Worm (Caenorhabditis elegans) whole organism, mixed stage, embryonic: Measurements from ENCODE around the gene Y54G2A.10.

Source experiments
- drap-1 ChIP-seq: fragments of 200-800 bp; sonication (Bioruptor generic); optimal IDR thresholded peaks from 3 replicates; lab custom pipeline; 2018; ENCODE audit warnings: mild to moderate bottlenecking, missing genetic modification characterization, missing compliant biosample characterization
- elt-1 ChIP-seq: sonication (generic microtip); optimal IDR thresholded peaks from 2 replicates; lab custom pipeline; 2017; ENCODE audit warnings: missing genetic modification characterization, mild to moderate bottlenecking, missing compliant biosample characterization, antibody characterized with exemption, moderate library complexity, borderline replicate concordance; ENCODE audit not compliant: insufficient read depth
- ham-2 ChIP-seq: fragments of 200-800 bp; sonication (Bioruptor generic); optimal IDR thresholded peaks from 2 replicates; lab custom pipeline; 2018; ENCODE audit warnings: mild to moderate bottlenecking, missing genetic modification characterization, missing compliant biosample characterization
- lin-13 ChIP-seq: fragments of 150-350 bp; optimal IDR thresholded peaks from 2 replicates; lab custom pipeline; 2014; ENCODE audit warnings: missing biosample characterization, missing genetic modification characterization
- nhr-12 ChIP-seq: fragments of 150-350 bp; optimal IDR thresholded peaks from 2 replicates; lab custom pipeline; 2014; ENCODE audit warnings: missing biosample characterization, missing genetic modification characterization
- nhr-237 ChIP-seq: fragments of 150-350 bp; optimal IDR thresholded peaks from 2 replicates; lab custom pipeline; 2014; ENCODE audit warnings: missing biosample characterization, missing genetic modification characterization
- nhr-76 ChIP-seq: sonication (generic microtip); optimal IDR thresholded peaks from 2 replicates; lab custom pipeline; 2017; ENCODE audit warnings: missing biosample characterization, missing genetic modification characterization
- pha-4 ChIP-seq: fragments of 150-350 bp; optimal IDR thresholded peaks from 2 replicates; lab custom pipeline; 2018; ENCODE audit warnings: missing biosample characterization, missing genetic modification reagents, missing genetic modification characterization
- snpc-4 ChIP-seq: fragments of 150-350 bp; optimal IDR thresholded peaks from 2 replicates; lab custom pipeline; 2014; ENCODE audit warnings: missing biosample characterization, missing genetic modification characterization
- tbx-8 ChIP-seq: fragments of 200-800 bp; sonication (Bioruptor generic); optimal IDR thresholded peaks from 2 replicates; lab custom pipeline; 2018; ENCODE audit warnings: mild to moderate bottlenecking, missing genetic modification characterization, moderate library complexity, missing compliant biosample characterization
- unc-39 ChIP-seq: fragments of 150-350 bp; optimal IDR thresholded peaks from 2 replicates; lab custom pipeline; 2014; ENCODE audit warnings: missing biosample characterization, missing genetic modification characterization
- unc-62 ChIP-seq: fragments of 150-350 bp; optimal IDR thresholded peaks from 2 replicates; lab custom pipeline; 2014; ENCODE audit warnings: missing biosample characterization, missing genetic modification reagents, missing genetic modification characterization

ce11 chrIV:2770067-2770466 lies 29.4 kb upstream of the Y54G2A.10 start:
- no peak for TF ChIP-seq unc-39 (tag; lab: Kevin White, UChicago)
- TF ChIP-seq pha-4 (tag; lab: Kevin White, UChicago) = no peak
- TF ChIP-seq ham-2 (GFP tag; lab: Kevin White, UChicago) = no peak
- no peak for TF ChIP-seq nhr-76 (tag; lab: Kevin White, UChicago)
- no peak for TF ChIP-seq nhr-12 (tag; lab: Kevin White, UChicago)
- no peak for TF ChIP-seq lin-13 (tag; lab: Kevin White, UChicago)
- no peak for TF ChIP-seq tbx-8 (GFP tag; lab: Kevin White, UChicago)
- TF ChIP-seq snpc-4 (tag; lab: Kevin White, UChicago) = no peak
- no peak for TF ChIP-seq unc-62 (GFP tag; lab: Kevin White, UChicago)
- TF ChIP-seq nhr-237 (tag; lab: Kevin White, UChicago) = no peak
- TF ChIP-seq drap-1 (GFP tag; lab: Kevin White, UChicago) = no peak
- TF ChIP-seq elt-1 (tag; lab: Kevin White, UChicago) = no peak
